Worm (Caenorhabditis elegans) whole organism, L4/young adult: ENCODE results near the gene Y53F4B.14.

Experiments used
- W03F9.2 ChIP-seq: fragments of 150-350 bp; optimal IDR thresholded peaks from 2 replicates; lab custom pipeline; 2014; ENCODE audit warnings: missing biosample characterization, missing genetic modification characterization
- him-1 ChIP-seq: sonication (generic microtip); optimal IDR thresholded peaks from 2 replicates; lab custom pipeline; 2016; ENCODE audit warnings: missing genotype, missing genetic modification reagents, missing genetic modification characterization, missing compliant biosample characterization

- peak; percentile 96 for TF ChIP-seq him-1 (tag; lab: Kevin White, UChicago)
- peak; percentile 96 for TF ChIP-seq W03F9.2 (tag; lab: Kevin White, UChicago)
Measured at ce11 chrII:15025599-15026164, 12.1 kb upstream of the Y53F4B.14 start, which contains the start of gene cmtr-1.
